Fruit fly (Drosophila melanogaster): ENCODE results near the gene CG7550.

CG7550 gene

DNA sequence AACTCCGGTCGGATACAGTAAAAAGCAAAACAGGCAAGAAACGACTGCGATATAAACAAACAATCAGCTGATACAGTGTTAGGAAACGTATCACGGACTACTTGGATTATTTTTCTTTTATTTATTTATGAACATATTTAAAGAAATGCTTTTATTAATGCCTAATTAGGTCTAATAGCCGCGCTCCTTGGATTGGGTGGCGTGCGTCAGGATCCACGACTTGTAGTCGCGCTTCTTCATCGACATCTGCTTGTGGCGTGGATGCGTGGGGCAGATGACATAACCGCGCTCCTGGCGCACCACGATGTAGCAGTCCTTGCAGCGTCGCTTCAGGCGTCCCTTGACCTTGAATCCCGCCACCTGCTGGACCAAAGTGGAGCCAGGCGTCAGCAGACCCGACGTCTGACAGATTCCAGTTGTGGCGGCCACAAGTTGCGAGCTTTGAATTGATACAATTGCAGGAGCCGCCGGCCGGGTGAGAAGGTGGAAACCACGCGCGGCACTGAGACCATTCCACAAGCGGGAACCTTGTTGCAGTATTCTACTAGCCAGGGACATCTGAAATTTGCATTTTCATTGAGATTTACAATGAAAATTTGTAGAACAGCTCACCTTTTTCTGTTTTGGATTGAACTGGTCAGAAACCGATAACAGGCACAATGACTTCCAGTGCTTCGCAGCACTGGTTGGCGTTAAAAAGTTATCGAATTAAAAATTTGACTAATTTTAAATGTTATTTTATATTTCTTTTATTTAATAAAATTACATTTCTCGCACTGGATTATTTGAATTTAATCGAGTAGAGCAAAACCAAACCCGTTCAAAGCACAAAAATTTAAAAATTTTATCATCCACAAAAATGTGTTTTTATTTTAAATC, at the start of gene CG7550, which contains the start of gene mRpL36:
Gene CG7550 (minus strand): TSS at position 51 of the 879 bp plus-strand sequence.
Gene mRpL36 (minus strand): TSS at position 652 of the 879 bp plus-strand sequence.
- TF ChIP-seq fkh (GFP tag; optimal IDR thresholded peaks at IDR 0.05) (peak; percentile 37), pdm3 (GFP tag; optimal IDR thresholded peaks at IDR 0.05) (no peak), CG6808 (GFP tag; optimal IDR thresholded peaks at IDR 0.05) (no peak), lz (GFP tag; optimal IDR thresholded peaks at IDR 0.05) (no peak), Hr4 (GFP tag; optimal IDR thresholded peaks at IDR 0.05) (no peak), vri (GFP tag; optimal IDR thresholded peaks at IDR 0.05) (peak; percentile 24), esn (GFP tag; optimal IDR thresholded peaks at IDR 0.05) (peak; percentile 49)

DNA sequence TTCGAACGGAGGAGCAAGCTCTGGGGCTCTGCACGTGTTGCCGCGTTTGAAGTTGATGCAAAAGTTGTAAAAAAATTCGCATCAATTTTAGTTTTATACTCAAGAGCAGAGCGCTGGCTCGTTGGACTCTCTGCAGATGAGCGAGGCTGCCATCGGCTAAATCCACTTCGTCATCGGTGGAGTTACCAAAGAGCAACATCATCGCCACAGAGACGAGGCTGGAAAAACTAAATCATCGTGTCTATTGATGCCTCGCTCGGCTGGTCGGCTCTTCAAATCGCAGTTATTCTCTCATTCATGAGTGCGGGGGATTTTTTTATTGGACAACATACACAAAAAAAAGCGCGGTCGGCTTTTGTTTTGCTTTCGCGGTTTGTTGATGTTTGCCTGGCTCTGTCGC, 41.1 kb upstream of the CG7550 start, which contains the start of gene CG13675:
Gene CG13675 (minus strand): TSS at position 83 of the 400 bp plus-strand sequence.
- peak; percentile 26; the same call in 1 of the 3 replicates for TF ChIP-seq eg (GFP tag; IDR thresholded peaks at IDR 0.05)
- no peak for TF ChIP-seq CG11294 (GFP tag; IDR thresholded peaks at IDR 0.05)
- 0 out of 3 replicates have a peak, but pooled peaks have one; percentile 24 for TF ChIP-seq CG8119 (GFP tag; IDR thresholded peaks at IDR 0.05)

DNA sequence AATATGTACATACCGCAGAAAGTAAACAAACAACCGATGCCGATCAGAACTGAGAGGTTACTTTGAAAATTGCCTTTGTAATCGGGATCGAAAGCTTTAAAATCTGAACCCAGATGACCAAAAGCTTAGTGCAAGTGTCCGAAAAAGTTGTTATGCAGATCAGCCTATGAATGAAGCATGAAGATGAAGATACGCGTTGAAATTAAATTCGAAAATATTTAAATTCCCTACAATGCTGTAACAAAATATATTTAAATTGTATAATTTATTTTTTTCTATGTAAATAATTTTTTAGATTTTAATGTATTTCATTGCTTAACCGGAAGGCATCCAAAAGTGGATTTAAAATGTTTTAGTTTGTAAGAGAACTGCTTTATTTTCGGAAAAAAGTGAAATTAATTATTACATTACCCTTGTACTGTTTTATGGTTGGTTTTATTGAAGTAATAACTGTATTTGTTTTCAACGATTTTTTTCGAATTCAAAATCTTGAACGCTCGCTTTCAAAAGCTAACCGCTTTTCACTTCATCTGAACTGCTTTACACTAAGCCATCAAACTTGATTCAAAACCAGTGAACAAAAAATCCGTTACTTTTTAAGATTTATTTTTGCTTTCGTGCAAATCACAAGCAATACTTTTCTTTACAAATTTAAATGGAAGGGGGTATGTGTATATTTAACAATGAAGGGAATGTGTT, 35.5 kb upstream of the CG7550 start, which contains the start of gene CG43886:
Gene CG43886 (minus strand): TSS at position 51 of the 699 bp plus-strand sequence.
- TF ChIP-seq Ets21C (GFP tag; optimal IDR thresholded peaks at IDR 0.05) (no peak), Sox14 (GFP tag; optimal IDR thresholded peaks at IDR 0.05) (no peak), CG1621 (tag; optimal IDR thresholded peaks at IDR 0.05) (no peak), Eip75B (GFP tag; optimal IDR thresholded peaks at IDR 0.05) (no peak), CG32006 (GFP tag; optimal IDR thresholded peaks at IDR 0.05) (no peak), Met (GFP tag; optimal IDR thresholded peaks at IDR 0.05) (no peak), Gug (GFP tag; IDR thresholded peaks at IDR 0.05) (no peak)

DNA sequence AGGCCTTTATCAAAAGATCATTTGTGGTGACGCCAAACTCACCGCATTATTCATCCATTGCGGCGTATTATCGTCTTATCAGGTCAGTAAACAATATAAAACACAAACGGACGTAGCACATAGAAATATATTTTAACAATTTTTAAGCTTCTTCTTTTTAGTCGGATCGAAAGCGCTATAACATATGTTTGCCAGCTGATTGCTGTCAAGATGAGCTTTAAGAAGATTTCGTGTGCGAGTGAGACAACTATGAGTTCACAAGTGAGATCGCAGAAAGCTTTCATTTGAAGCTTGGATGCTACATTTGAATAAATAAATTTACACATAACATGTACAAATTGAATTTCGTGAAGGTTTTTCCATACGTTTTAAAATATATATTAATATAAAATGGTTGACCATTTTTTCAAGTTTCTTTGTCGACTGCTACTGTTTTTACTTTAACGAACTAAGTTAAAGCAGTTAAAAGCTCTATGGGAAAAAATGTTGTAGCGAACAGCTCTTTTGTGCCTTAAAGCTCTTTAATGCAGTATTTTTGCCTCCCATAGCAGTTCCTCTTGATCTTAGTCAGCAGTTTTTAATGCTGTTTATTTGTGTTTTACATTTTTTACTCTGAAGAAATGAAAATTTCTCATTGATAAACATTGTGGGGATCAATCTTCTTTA, 34.5 kb upstream of the CG7550 start, which contains the start of gene CG42445:
Gene CG42445 (minus strand): TSS at position 186 of the 666 bp plus-strand sequence.
- TF ChIP-seq spab (GFP tag; optimal IDR thresholded peaks at IDR 0.05) (no peak), svp (GFP tag) (peak; percentile 48), achi (GFP tag; optimal IDR thresholded peaks at IDR 0.05) (peak; percentile 80), Eip78C (GFP tag) (no peak), fkh (GFP tag; optimal IDR thresholded peaks at IDR 0.05) (peak; percentile 42), CG6276 (GFP tag; optimal IDR thresholded peaks at IDR 0.05) (no peak)

DNA sequence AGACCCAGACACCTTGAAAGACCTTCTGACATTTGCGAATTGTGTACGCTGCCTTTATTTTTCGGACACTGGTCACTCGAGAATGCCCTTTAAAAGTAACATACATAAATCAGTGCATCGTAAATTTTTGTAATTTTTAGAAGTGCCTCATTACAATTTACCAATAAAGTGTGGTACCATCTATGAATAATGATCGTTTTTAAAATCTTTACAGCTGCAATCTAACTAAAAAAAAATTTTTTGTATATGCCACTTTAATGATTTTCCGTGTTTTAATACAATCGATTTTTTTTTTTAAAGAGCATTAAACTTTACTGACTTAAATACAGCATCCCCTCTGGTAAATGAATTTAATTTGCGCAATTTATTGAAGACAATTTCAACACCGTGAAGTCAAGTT, 32.7 kb upstream of the CG7550 start:
- TF ChIP-seq dsx (GFP tag; optimal IDR thresholded peaks at IDR 0.05; ENCODE audit: poor library complexity, severe bottlenecking) (peak; percentile 18), Ets96B (tag; optimal IDR thresholded peaks at IDR 0.05) (peak; percentile 30), spab (GFP tag; optimal IDR thresholded peaks at IDR 0.05) (no peak), Blimp-1 (GFP tag; optimal IDR thresholded peaks at IDR 0.05) (peak; percentile 4), CG11294 (GFP tag; IDR thresholded peaks at IDR 0.05) (no peak), CG3032 (tag; optimal IDR thresholded peaks at IDR 0.05) (peak; percentile 38), fd59A (GFP tag; optimal IDR thresholded peaks at IDR 0.05) (peak; percentile 28), pdm3 (GFP tag; optimal IDR thresholded peaks at IDR 0.05) (peak; percentile 51), CG31627 (GFP tag; optimal IDR thresholded peaks at IDR 0.05) (peak; percentile 58), CG8319 (GFP tag; optimal IDR thresholded peaks at IDR 0.05) (peak; percentile 17), svp (GFP tag) (peak; percentile 90), acj6 (GFP tag; optimal IDR thresholded peaks at IDR 0.05) (peak; percentile 45), Lpt (GFP tag; optimal IDR thresholded peaks at IDR 0.05) (no peak), Hr39 (GFP tag; optimal IDR thresholded peaks at IDR 0.05) (peak; percentile 55), net (GFP tag; optimal IDR thresholded peaks at IDR 0.05) (no peak), vri (GFP tag; optimal IDR thresholded peaks at IDR 0.05) (peak; percentile 24), Sox15 (GFP tag; optimal IDR thresholded peaks at IDR 0.05) (peak; percentile 32), CG6792 (GFP tag; optimal IDR thresholded peaks at IDR 0.05) (peak; percentile 65), Eip78C (GFP tag) (peak; percentile 95), CG34406 (GFP tag; optimal IDR thresholded peaks at IDR 0.05) (peak; percentile 67), fd85E (GFP tag; optimal IDR thresholded peaks at IDR 0.05) (no peak), CG10631 (GFP tag; optimal IDR thresholded peaks at IDR 0.05) (peak; percentile 53), CG6163 (GFP tag; IDR thresholded peaks at IDR 0.05) (peak; percentile 48; the same call in 1 of the 3 replicates), CG32006 (GFP tag; optimal IDR thresholded peaks at IDR 0.05) (peak; percentile 6), Ets21C (GFP tag; optimal IDR thresholded peaks at IDR 0.05) (peak; percentile 42)

All from whole organism, prepupa.